Fruit fly (Drosophila melanogaster): ENCODE data around the gene Polr3C.

Gene Polr3C

dm6 chr3R:12413274-12413958, 46.8 kb upstream of the Polr3C start, which contains the start of the genes Dip-C and pps (continued):
- peak; percentile 60 for TF ChIP-seq gcm (GFP tag; optimal IDR thresholded peaks at IDR 0.05)
- TF ChIP-seq br (optimal IDR thresholded peaks at IDR 0.05) = no peak
- peak; percentile 12 for TF ChIP-seq HmgZ (tag; optimal IDR thresholded peaks at IDR 0.05)
- TF ChIP-seq CG10431 (GFP tag; optimal IDR thresholded peaks at IDR 0.05) = no peak
- TF ChIP-seq gro (GFP tag; optimal IDR thresholded peaks at IDR 0.05) = no peak
- no peak for TF ChIP-seq CG2712 (tag; optimal IDR thresholded peaks at IDR 0.05)
- no peak for TF ChIP-seq cato (GFP tag; optimal IDR thresholded peaks at IDR 0.05; ENCODE audit: borderline replicate concordance)
- TF ChIP-seq CG8478 (optimal IDR thresholded peaks at IDR 0.05) = no peak
- TF ChIP-seq Opbp (GFP tag; IDR thresholded peaks at IDR 0.05; ENCODE audit: partially characterized antibody) = peak; percentile 70
- no peak for TF ChIP-seq Oli (tag; optimal IDR thresholded peaks at IDR 0.05)
- no peak for TF ChIP-seq zfh1 (GFP tag; IDR thresholded peaks at IDR 0.05)
- no peak for TF ChIP-seq sr (GFP tag; IDR thresholded peaks at IDR 0.05)
- TF ChIP-seq repo (GFP tag; optimal IDR thresholded peaks at IDR 0.05) = no peak
- TF ChIP-seq Rx (GFP tag; IDR thresholded peaks at IDR 0.05) = no peak
- no peak for TF ChIP-seq hkb (optimal IDR thresholded peaks at IDR 0.05)
- TF ChIP-seq hkb (GFP tag; IDR thresholded peaks at IDR 0.05) = no peak
- no peak for TF ChIP-seq Tbp (GFP tag; optimal IDR thresholded peaks at IDR 0.05)
- TF ChIP-seq CG9727 (GFP tag; optimal IDR thresholded peaks at IDR 0.05) = peak; percentile 28
- no peak for TF ChIP-seq CG18262 (tag; optimal IDR thresholded peaks at IDR 0.05)
- TF ChIP-seq MTF-1 (GFP tag; optimal IDR thresholded peaks at IDR 0.05; ENCODE audit: borderline replicate concordance) = no peak
- no peak for TF ChIP-seq PHDP (tag; optimal IDR thresholded peaks at IDR 0.05)
- TF ChIP-seq Drgx (GFP tag; IDR thresholded peaks at IDR 0.05) = no peak
- peak; percentile 80 for TF ChIP-seq gfzf (GFP tag; optimal IDR thresholded peaks at IDR 0.05)
- TF ChIP-seq CG10274 (GFP tag; optimal IDR thresholded peaks at IDR 0.05) = no peak
- no peak for TF ChIP-seq ssp (GFP tag; IDR thresholded peaks at IDR 0.05)
- no peak for TF ChIP-seq bcd (GFP tag; optimal IDR thresholded peaks at IDR 0.05)
- no peak for TF ChIP-seq Myb (GFP tag; optimal IDR thresholded peaks at IDR 0.05)
- TF ChIP-seq HLH54F (GFP tag; optimal IDR thresholded peaks at IDR 0.05) = no peak
- TF ChIP-seq Dbx (GFP tag; IDR thresholded peaks at IDR 0.05) = no peak
- TF ChIP-seq amos (GFP tag; IDR thresholded peaks at IDR 0.05; ENCODE audit: partially characterized antibody) = peak; percentile 82
- no peak for TF ChIP-seq CG13775 (GFP tag; optimal IDR thresholded peaks at IDR 0.05)
- no peak for TF ChIP-seq Deaf1 (tag; optimal IDR thresholded peaks at IDR 0.05)
- TF ChIP-seq zf30C (GFP tag; optimal IDR thresholded peaks at IDR 0.05) = no peak
- TF ChIP-seq CG18476 (GFP tag; optimal IDR thresholded peaks at IDR 0.05) = no peak
- no peak for TF ChIP-seq CG7556 (GFP tag; optimal IDR thresholded peaks at IDR 0.05)
- peak; percentile 85 for TF ChIP-seq CG13287 (GFP tag; IDR thresholded peaks at IDR 0.05; ENCODE audit: partially characterized antibody)
- no peak for TF ChIP-seq CG2120 (GFP tag; optimal IDR thresholded peaks at IDR 0.05)
- no peak for TF ChIP-seq sc (optimal IDR thresholded peaks at IDR 0.05)
- no peak for TF ChIP-seq sc (GFP tag; optimal IDR thresholded peaks at IDR 0.05)
- TF ChIP-seq Meics (GFP tag; optimal IDR thresholded peaks at IDR 0.05) = no peak
- no peak for TF ChIP-seq Lpt (GFP tag; optimal IDR thresholded peaks at IDR 0.05)
- TF ChIP-seq D19A (tag; optimal IDR thresholded peaks at IDR 0.05) = no peak
- peak; percentile 35; the same call in 1 of the 3 replicates for TF ChIP-seq CG14860 (GFP tag; IDR thresholded peaks at IDR 0.05; ENCODE audit: partially characterized antibody)
- TF ChIP-seq HmgD (GFP tag; optimal IDR thresholded peaks at IDR 0.05) = no peak
- no peak for TF ChIP-seq cad (GFP tag; optimal IDR thresholded peaks at IDR 0.05)
- TF ChIP-seq HLH4C (GFP tag; IDR thresholded peaks at IDR 0.05; ENCODE audit: partially characterized antibody) = peak; percentile 68; the same call in 2 of the 3 replicates
- TF ChIP-seq CG17385 (GFP tag; optimal IDR thresholded peaks at IDR 0.05) = no peak
- no peak for TF ChIP-seq ash1 (GFP tag; optimal IDR thresholded peaks at IDR 0.05)
- TF ChIP-seq CG14667 (GFP tag; IDR thresholded peaks at IDR 0.05) = no peak
- no peak for TF ChIP-seq crol (GFP tag; IDR thresholded peaks at IDR 0.05)
- no peak for TF ChIP-seq CG12219 (GFP tag; optimal IDR thresholded peaks at IDR 0.05)
- peak; percentile 99 for TF ChIP-seq CG15514 (GFP tag; optimal IDR thresholded peaks at IDR 0.05)
